Worm (Caenorhabditis elegans) whole organism, early embryonic: ENCODE measurements around the gene R11D1.2.

Experiments
- B0310.2 ChIP-seq: sonication (generic microtip); optimal IDR thresholded peaks from 2 replicates; lab custom pipeline; 2016; ENCODE audit warnings: mild to moderate bottlenecking, missing genetic modification characterization, missing compliant biosample characterization
- aly-1 ChIP-seq: sonication (generic microtip); optimal IDR thresholded peaks from 2 replicates; lab custom pipeline; 2016; ENCODE audit warnings: missing genetic modification characterization, missing compliant biosample characterization
- ama-1 ChIP-seq: fragments of 150-350 bp; optimal IDR thresholded peaks from 2 replicates; lab custom pipeline; 2014
- ceh-36 ChIP-seq: sonication (generic microtip); optimal IDR thresholded peaks from 2 replicates; lab custom pipeline; 2016; ENCODE audit warnings: missing genetic modification characterization, inconsistent platforms, missing compliant biosample characterization
- ets-7 ChIP-seq: sonication (generic microtip); optimal IDR thresholded peaks from 2 replicates; lab custom pipeline; 2016; ENCODE audit warnings: missing genotype, missing genetic modification characterization, missing compliant biosample characterization
- flt-1 ChIP-seq: fragments of 200-800 bp; sonication (Bioruptor generic); IDR thresholded peaks from 2 replicates; pipeline ENCODE4 v1.3.6; 2022; ENCODE audit warnings: missing genetic modification characterization, missing compliant biosample characterization
- hmbx-1 ChIP-seq: sonication (generic microtip); optimal IDR thresholded peaks from 2 replicates; lab custom pipeline; 2016; ENCODE audit warnings: mild to moderate bottlenecking, missing genetic modification characterization, missing compliant biosample characterization
- hnd-1 ChIP-seq: sonication (generic microtip); optimal IDR thresholded peaks from 2 replicates; lab custom pipeline; 2016; ENCODE audit warnings: missing genetic modification characterization, missing compliant biosample characterization
- scrt-1 ChIP-seq: fragments of 200-800 bp; sonication (Bioruptor generic); IDR thresholded peaks from 2 replicates; pipeline ENCODE4 v1.3.6; 2022; ENCODE audit warnings: missing genetic modification characterization, missing compliant biosample characterization
- tbx-37 ChIP-seq: fragments of 200-800 bp; sonication (Bioruptor generic); conservative IDR thresholded peaks from 2 replicates; pipeline ENCODE4 v1.3.6; 2022; ENCODE audit warnings: missing genetic modification reagents, missing genetic modification characterization, missing compliant biosample characterization
- tra-4 ChIP-seq: sonication (generic microtip); optimal IDR thresholded peaks from 2 replicates; lab custom pipeline; 2017; ENCODE audit warnings: missing genetic modification characterization, missing compliant biosample characterization

The R11D1.2 gene

ce11 chrV:12759660-12760059, 51.3 kb downstream of the R11D1.2 start, which contains the start of gene papl-1:
papl-1 (minus strand) TSS chrV:12759760.
- no peak for TF ChIP-seq tra-4 (tag; lab: Kevin White, UChicago)
- no peak for TF ChIP-seq hmbx-1 (tag; lab: Kevin White, UChicago)
- no peak for TF ChIP-seq ceh-36 (tag; lab: Kevin White, UChicago)
- TF ChIP-seq ets-7 (tag; lab: Kevin White, UChicago): no peak
- TF ChIP-seq tbx-37: no peak
- TF ChIP-seq B0310.2 (tag; lab: Kevin White, UChicago): no peak
- TF ChIP-seq flt-1 (GFP tag; lab: Robert Waterston, UW): no peak
- no peak for TF ChIP-seq hnd-1 (tag; lab: Kevin White, UChicago)
- TF ChIP-seq scrt-1 (GFP tag; lab: Robert Waterston, UW): no peak
- no peak for TF ChIP-seq aly-1
- no peak for TF ChIP-seq ama-1 (lab: Kevin White, UChicago)
